Fruit fly (Drosophila melanogaster): ENCODE measurements around the gene Pbp95.

DNA sequence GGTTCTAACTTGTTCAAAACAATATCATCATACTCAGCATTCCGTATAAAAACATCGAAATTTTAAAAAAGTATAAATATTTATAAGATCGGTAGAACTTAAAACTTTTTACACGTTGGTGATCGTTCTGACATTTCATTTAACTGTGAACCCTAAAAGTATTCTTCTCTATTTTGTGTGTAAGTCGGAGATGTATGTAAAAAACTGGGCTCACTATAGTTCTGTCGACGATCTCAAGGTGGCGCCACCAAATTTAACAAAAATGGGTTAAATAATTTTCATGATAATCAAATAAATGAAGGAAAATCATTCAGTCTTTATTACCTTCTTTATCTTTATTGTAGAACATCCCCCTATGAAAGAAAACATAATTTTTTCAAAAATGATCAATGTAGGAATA, 32.2 kb upstream of the Pbp95 start:
- peak; percentile 52 for TF ChIP-seq bab1 (GFP tag; optimal IDR thresholded peaks at IDR 0.05)
- TF ChIP-seq CG7101 (tag; optimal IDR thresholded peaks at IDR 0.05): no peak
- no peak for TF ChIP-seq CG1620 (GFP tag; optimal IDR thresholded peaks at IDR 0.05)
- no peak for TF ChIP-seq Mnt (GFP tag; optimal IDR thresholded peaks at IDR 0.05)
- no peak for TF ChIP-seq kay (GFP tag; ENCODE audit: borderline replicate concordance)
- no peak for TF ChIP-seq cnc (optimal IDR thresholded peaks at IDR 0.05)
- TF ChIP-seq CG11617 (GFP tag; optimal IDR thresholded peaks at IDR 0.05): no peak
- no peak for TF ChIP-seq Crg-1 (GFP tag; optimal IDR thresholded peaks at IDR 0.05)
- no peak for TF ChIP-seq cic (GFP tag; optimal IDR thresholded peaks at IDR 0.05)
- TF ChIP-seq Hr96 (GFP tag; optimal IDR thresholded peaks at IDR 0.05): no peak
- TF ChIP-seq CG12768 (GFP tag; optimal IDR thresholded peaks at IDR 0.05): no peak
- no peak for TF ChIP-seq CG33017 (tag; optimal IDR thresholded peaks at IDR 0.05)

All from whole organism, adult.